Worm (Caenorhabditis elegans): ENCODE results near the gene B0393.4.
A peak's percentile ranks its signal among the peaks of the same experiment; 100 is the strongest.

The B0393.4 gene

ce11 chrIII:4763509-4763908 is at the start of gene B0393.4:
TSS of gene B0393.4 (minus strand) at chrIII:4763609.
- no peak for TF ChIP-seq ceh-36 (tag; optimal IDR thresholded peaks at IDR 0.05)
- no peak for TF ChIP-seq pes-1 (GFP tag; IDR thresholded peaks at IDR 0.05)
- no peak for TF ChIP-seq tra-4 (tag; optimal IDR thresholded peaks at IDR 0.05)
- no peak for TF ChIP-seq flt-1 (GFP tag; IDR thresholded peaks at IDR 0.05)
- no peak for TF ChIP-seq scrt-1 (GFP tag; IDR thresholded peaks at IDR 0.05)
- no peak for TF ChIP-seq hmbx-1 (tag; optimal IDR thresholded peaks at IDR 0.05)
- TF ChIP-seq sea-1 (GFP tag; conservative IDR thresholded peaks at IDR 0.05), result no peak
- no peak for TF ChIP-seq aly-1 (tag; optimal IDR thresholded peaks at IDR 0.05)
- no peak for TF ChIP-seq ceh-13 (GFP tag; optimal IDR thresholded peaks at IDR 0.05)

DNA sequence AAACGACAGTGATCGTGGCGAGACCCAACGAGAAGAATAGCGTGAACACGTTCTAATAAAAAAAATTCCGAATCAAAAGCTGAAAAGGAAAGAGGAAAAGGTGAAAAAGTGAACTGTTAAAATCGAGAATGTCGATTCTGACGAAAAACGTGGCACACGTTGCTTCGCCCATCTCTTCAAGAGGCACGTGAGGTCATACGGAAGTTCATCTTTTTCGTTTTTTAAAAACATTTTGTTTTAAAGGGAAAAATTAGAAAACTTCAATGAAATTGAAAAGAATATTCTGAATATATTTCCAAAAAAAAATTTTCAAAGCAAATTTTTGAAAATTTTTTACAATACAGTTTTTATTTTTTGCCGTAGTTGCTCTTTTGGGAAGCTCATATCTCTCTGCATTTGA is 47.8 kb upstream of the B0393.4 start, which contains the start of gene C38D4.7:
Gene C38D4.7 (minus strand): TSS at position 101 of the 400 bp plus-strand sequence.
- no peak for TF ChIP-seq scrt-1 (GFP tag; IDR thresholded peaks at IDR 0.05)
- no peak for TF ChIP-seq B0310.2 (tag; optimal IDR thresholded peaks at IDR 0.05)
- no peak for TF ChIP-seq sea-1 (GFP tag; conservative IDR thresholded peaks at IDR 0.05)
- TF ChIP-seq ceh-13 (GFP tag; optimal IDR thresholded peaks at IDR 0.05), result no peak
- no peak for TF ChIP-seq tra-4 (tag; optimal IDR thresholded peaks at IDR 0.05)
- no peak for TF ChIP-seq hnd-1 (tag; optimal IDR thresholded peaks at IDR 0.05)
- no peak for TF ChIP-seq aly-1 (tag; optimal IDR thresholded peaks at IDR 0.05)

DNA sequence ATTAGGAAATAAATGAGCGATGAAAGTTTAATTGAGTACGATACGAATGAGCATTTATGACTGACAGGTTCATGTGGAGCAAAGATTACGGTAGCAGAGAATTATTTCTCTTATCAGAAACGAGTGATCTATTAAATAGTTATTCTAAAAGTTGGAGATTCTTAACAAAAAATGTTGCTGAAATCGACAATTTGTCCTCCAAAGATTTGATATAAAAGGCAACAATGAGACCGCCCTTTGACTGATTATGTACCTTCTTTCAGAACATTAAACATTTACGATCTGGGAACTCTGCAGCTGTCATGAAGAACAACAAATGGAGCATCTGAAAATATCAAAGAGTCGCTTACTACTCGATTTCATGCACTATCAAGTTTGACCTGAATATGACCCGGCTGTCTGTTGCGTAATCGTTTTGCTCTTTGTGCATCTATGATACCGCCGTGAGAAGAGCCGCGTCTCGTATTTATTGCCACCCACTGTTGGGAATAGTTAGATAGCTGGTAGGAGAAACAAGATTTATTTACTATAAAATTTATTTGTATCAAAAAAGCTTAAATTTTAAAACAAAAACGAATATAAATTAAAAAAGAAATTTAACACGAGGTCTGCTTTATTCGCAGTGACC is 46.2 kb upstream of the B0393.4 start, which contains the start of gene pal-1:
Gene pal-1 (minus strand): TSS at position 51 of the 628 bp plus-strand sequence.
- TF ChIP-seq sea-1 (GFP tag; conservative IDR thresholded peaks at IDR 0.05), result no peak
- no peak for TF ChIP-seq hnd-1 (tag; optimal IDR thresholded peaks at IDR 0.05)
- no peak for TF ChIP-seq ceh-13 (GFP tag; optimal IDR thresholded peaks at IDR 0.05)
- no peak for TF ChIP-seq flt-1 (GFP tag; IDR thresholded peaks at IDR 0.05)
- TF ChIP-seq ets-7 (tag; optimal IDR thresholded peaks at IDR 0.05), result no peak
- no peak for TF ChIP-seq F13C5.2 (tag; optimal IDR thresholded peaks at IDR 0.05)
- no peak for TF ChIP-seq hmg-4 (GFP tag; optimal IDR thresholded peaks at IDR 0.05)
- no peak for TF ChIP-seq B0310.2 (tag; optimal IDR thresholded peaks at IDR 0.05)
- TF ChIP-seq tbx-37 (GFP tag; conservative IDR thresholded peaks at IDR 0.05), result no peak
- TF ChIP-seq aly-1 (tag; optimal IDR thresholded peaks at IDR 0.05), result no peak

- TF ChIP-seq B0310.2 (tag; optimal IDR thresholded peaks at IDR 0.05), result no peak
- TF ChIP-seq ama-1 (optimal IDR thresholded peaks at IDR 0.05), result no peak
Observed at ce11 chrIII:4808089-4808488, 44.7 kb upstream of the B0393.4 start.

DNA sequence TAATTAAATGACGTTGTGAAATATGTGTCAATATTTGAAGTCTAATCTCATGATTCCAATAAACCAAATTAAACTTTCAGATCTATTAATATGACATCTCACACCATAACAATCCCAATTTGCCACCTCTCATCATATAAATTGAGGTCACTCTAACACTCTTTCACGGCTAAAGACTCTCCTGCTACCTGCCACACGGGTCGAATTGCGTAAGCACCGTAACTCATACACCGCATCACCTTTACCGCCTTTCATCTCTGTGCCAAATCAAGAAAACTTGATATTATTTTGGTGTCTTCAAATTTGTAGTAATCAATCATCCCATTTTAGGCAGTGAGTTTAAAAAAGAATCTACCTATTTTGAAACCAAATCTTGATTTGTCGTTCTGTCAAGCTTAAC is 42.9 kb upstream of the B0393.4 start:
- TF ChIP-seq F13C5.2 (tag; optimal IDR thresholded peaks at IDR 0.05) (no peak), hmg-4 (GFP tag; optimal IDR thresholded peaks at IDR 0.05) (no peak), ceh-13 (GFP tag; optimal IDR thresholded peaks at IDR 0.05) (no peak), scrt-1 (GFP tag; IDR thresholded peaks at IDR 0.05) (no peak), ama-1 (optimal IDR thresholded peaks at IDR 0.05) (no peak), sea-1 (GFP tag; conservative IDR thresholded peaks at IDR 0.05) (no peak), pes-1 (GFP tag; IDR thresholded peaks at IDR 0.05) (no peak), hmbx-1 (tag; optimal IDR thresholded peaks at IDR 0.05) (no peak), tbx-37 (GFP tag; conservative IDR thresholded peaks at IDR 0.05) (no peak), ets-7 (tag; optimal IDR thresholded peaks at IDR 0.05) (no peak), tra-4 (tag; optimal IDR thresholded peaks at IDR 0.05) (no peak), hnd-1 (tag; optimal IDR thresholded peaks at IDR 0.05) (no peak), ceh-36 (tag; optimal IDR thresholded peaks at IDR 0.05) (no peak)

DNA sequence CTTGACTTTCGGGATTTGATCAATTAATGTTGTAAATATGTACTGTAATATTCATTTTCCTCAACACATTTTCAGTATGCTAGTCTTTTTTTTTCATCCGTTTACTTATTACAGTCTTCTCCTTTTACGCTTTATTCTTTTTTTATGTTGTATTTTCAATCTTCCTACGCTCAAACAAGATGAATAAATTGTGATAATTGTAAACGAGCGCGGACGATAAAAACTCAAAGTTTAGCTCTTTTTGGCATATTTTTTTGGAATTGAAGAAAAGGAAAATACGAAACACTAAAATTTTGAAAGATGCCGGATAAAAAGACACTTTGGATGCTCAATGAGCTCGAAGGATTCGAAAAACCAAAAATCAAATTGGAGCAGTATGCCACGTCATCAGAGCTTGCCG is 39.3 kb upstream of the B0393.4 start, which contains the start of gene metl-5:
Gene metl-5 (plus strand): TSS at position 301 of the 400 bp plus-strand sequence.
- TF ChIP-seq ceh-13 (GFP tag; optimal IDR thresholded peaks at IDR 0.05), result no peak
- no peak for TF ChIP-seq aly-1 (tag; optimal IDR thresholded peaks at IDR 0.05)
- no peak for TF ChIP-seq F13C5.2 (tag; optimal IDR thresholded peaks at IDR 0.05)
- TF ChIP-seq hmbx-1 (tag; optimal IDR thresholded peaks at IDR 0.05), result no peak
- no peak for TF ChIP-seq ets-7 (tag; optimal IDR thresholded peaks at IDR 0.05)
- TF ChIP-seq tbx-11 (GFP tag; IDR thresholded peaks at IDR 0.05), result no peak
- TF ChIP-seq flt-1 (GFP tag; IDR thresholded peaks at IDR 0.05), result no peak
- no peak for TF ChIP-seq B0310.2 (tag; optimal IDR thresholded peaks at IDR 0.05)
- TF ChIP-seq pes-1 (GFP tag; IDR thresholded peaks at IDR 0.05), result no peak
- no peak for TF ChIP-seq tra-4 (tag; optimal IDR thresholded peaks at IDR 0.05)
- TF ChIP-seq scrt-1 (GFP tag; IDR thresholded peaks at IDR 0.05), result no peak
- no peak for TF ChIP-seq tbx-37 (GFP tag; conservative IDR thresholded peaks at IDR 0.05)
- no peak for TF ChIP-seq ceh-36 (tag; optimal IDR thresholded peaks at IDR 0.05)
- TF ChIP-seq hmg-4 (GFP tag; optimal IDR thresholded peaks at IDR 0.05), result no peak
- TF ChIP-seq ama-1 (optimal IDR thresholded peaks at IDR 0.05), result no peak
- TF ChIP-seq hnd-1 (tag; optimal IDR thresholded peaks at IDR 0.05), result no peak
- TF ChIP-seq sea-1 (GFP tag; conservative IDR thresholded peaks at IDR 0.05), result no peak

DNA sequence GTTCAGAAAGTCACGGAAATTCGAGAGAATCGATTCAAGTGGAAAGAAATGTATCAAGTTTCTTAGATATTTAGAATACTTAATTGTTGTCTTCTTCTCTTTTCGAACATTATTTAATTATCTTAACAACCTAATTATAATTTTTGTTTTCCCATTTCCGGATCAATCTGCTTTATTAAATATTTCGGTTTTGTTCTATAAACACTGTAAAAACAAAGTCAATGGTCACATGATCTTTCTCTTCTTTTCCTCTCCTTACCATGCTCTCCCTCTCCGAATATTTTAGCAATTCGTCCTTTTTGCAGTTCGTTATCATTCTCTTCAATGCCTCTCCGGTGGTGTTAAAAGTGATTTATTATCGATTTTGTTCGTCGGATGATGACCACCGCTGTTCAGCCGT is 33.1 kb upstream of the B0393.4 start, which contains the start of gene tag-325:
Gene tag-325 (plus strand): TSS at position 301 of the 400 bp plus-strand sequence.
- no peak for TF ChIP-seq pes-1 (GFP tag; IDR thresholded peaks at IDR 0.05)

ce11 chrIII:4796039-4796438 is 32.6 kb upstream of the B0393.4 start:
- no peak for TF ChIP-seq pes-1 (GFP tag; IDR thresholded peaks at IDR 0.05)
- no peak for TF ChIP-seq scrt-1 (GFP tag; IDR thresholded peaks at IDR 0.05)
- TF ChIP-seq ceh-13 (GFP tag; optimal IDR thresholded peaks at IDR 0.05), result no peak
- no peak for TF ChIP-seq F13C5.2 (tag; optimal IDR thresholded peaks at IDR 0.05)
- TF ChIP-seq hmg-4 (GFP tag; optimal IDR thresholded peaks at IDR 0.05), result peak; percentile 29
- no peak for TF ChIP-seq sea-1 (GFP tag; conservative IDR thresholded peaks at IDR 0.05)
- TF ChIP-seq aly-1 (tag; optimal IDR thresholded peaks at IDR 0.05), result no peak
- TF ChIP-seq ceh-36 (tag; optimal IDR thresholded peaks at IDR 0.05), result no peak
- no peak for TF ChIP-seq tbx-37 (GFP tag; conservative IDR thresholded peaks at IDR 0.05)

All from whole organism, early embryonic.